Worm (Caenorhabditis elegans) whole organism, L4 larva: Measurements from ENCODE around the gene math-33.
A peak's percentile ranks its signal among the peaks of the same experiment; 100 is the strongest.

Experiments
- ama-1 ChIP-seq: fragments of 150-350 bp; optimal IDR thresholded peaks from 2 replicates; lab custom pipeline; 2014; ENCODE audit warnings: inconsistent platforms, mixed read lengths
- cey-2 ChIP-seq: sonication (generic microtip); optimal IDR thresholded peaks from 3 replicates; lab custom pipeline; 2017; ENCODE audit warnings: missing genetic modification characterization, mild to moderate bottlenecking, missing compliant biosample characterization, antibody characterized with exemption, borderline replicate concordance; ENCODE audit not compliant: insufficient read depth
- dpl-1 ChIP-seq: fragments of 150-350 bp; optimal IDR thresholded peaks from 2 replicates; lab custom pipeline; 2014; ENCODE audit warnings: missing biosample characterization, missing genetic modification reagents, missing genetic modification characterization
- hlh-30 ChIP-seq: sonication (generic microtip); optimal IDR thresholded peaks from 2 replicates; lab custom pipeline; 2017; ENCODE audit warnings: antibody characterized with exemption, mild to moderate bottlenecking, missing genetic modification characterization, missing compliant biosample characterization; ENCODE audit not compliant: insufficient read depth
- jun-1 ChIP-seq: fragments of 150-350 bp; optimal IDR thresholded peaks from 2 replicates; lab custom pipeline; 2014; ENCODE audit warnings: missing biosample characterization, missing genetic modification reagents, missing genetic modification characterization
- lsy-2 ChIP-seq, 2 experiments: fragments of 150-350 bp in 1 of 2; sonication (generic microtip) in 1 of 2; optimal IDR thresholded peaks; 2 replicates each; lab custom pipeline; 2014 to 2017; ENCODE audit warnings: missing biosample characterization in 2 of 2, missing genetic modification characterization in 2 of 2
- madf-5 ChIP-seq, 2 experiments: fragments of 200-800 bp; sonication (Bioruptor generic); IDR thresholded peaks; 2 replicates each; pipeline ENCODE4 v1.3.6; 2022; ENCODE audit warnings: missing compliant biosample characterization in 2 of 2, missing genetic modification characterization in 2 of 2
- nhr-25 ChIP-seq: sonication (generic microtip); optimal IDR thresholded peaks from 2 replicates; lab custom pipeline; 2017; ENCODE audit warnings: missing genetic modification characterization, mild to moderate bottlenecking, missing compliant biosample characterization, antibody characterized with exemption, moderate library complexity, borderline replicate concordance; ENCODE audit not compliant: insufficient read depth
- nhr-28 ChIP-seq: fragments of 150-350 bp; optimal IDR thresholded peaks from 2 replicates; lab custom pipeline; 2014; ENCODE audit warnings: missing biosample characterization, missing genetic modification characterization
- nhr-41 ChIP-seq: fragments of 200-800 bp; sonication (Bioruptor generic); IDR thresholded peaks from 2 replicates; pipeline ENCODE4 v1.3.6; 2022; ENCODE audit warnings: missing genetic modification reagents, missing genetic modification characterization, missing compliant biosample characterization
- nhr-42 ChIP-seq: fragments of 200-800 bp; sonication (Bioruptor generic); IDR thresholded peaks from 2 replicates; pipeline ENCODE4 v1.3.6; 2022; ENCODE audit warnings: missing genetic modification characterization, missing compliant biosample characterization
- nhr-76 ChIP-seq: fragments of 150-350 bp; optimal IDR thresholded peaks from 2 replicates; lab custom pipeline; 2014; ENCODE audit warnings: missing biosample characterization, missing genetic modification characterization
- pha-4 ChIP-seq, 2 experiments: fragments of 150-350 bp in 1 of 2; fragments of 200-800 bp in 1 of 2; sonication (Bioruptor generic) in 1 of 2; IDR thresholded peaks in 1 of 2; optimal IDR thresholded peaks in 1 of 2; 2 replicates each; pipeline versions ENCODE4 v1.3.6 to Lab custom; 2014 to 2022; ENCODE audit warnings: missing genetic modification characterization in 2 of 2, missing genetic modification reagents in 2 of 2, missing biosample characterization in 1 of 2, missing compliant biosample characterization in 1 of 2

DNA sequence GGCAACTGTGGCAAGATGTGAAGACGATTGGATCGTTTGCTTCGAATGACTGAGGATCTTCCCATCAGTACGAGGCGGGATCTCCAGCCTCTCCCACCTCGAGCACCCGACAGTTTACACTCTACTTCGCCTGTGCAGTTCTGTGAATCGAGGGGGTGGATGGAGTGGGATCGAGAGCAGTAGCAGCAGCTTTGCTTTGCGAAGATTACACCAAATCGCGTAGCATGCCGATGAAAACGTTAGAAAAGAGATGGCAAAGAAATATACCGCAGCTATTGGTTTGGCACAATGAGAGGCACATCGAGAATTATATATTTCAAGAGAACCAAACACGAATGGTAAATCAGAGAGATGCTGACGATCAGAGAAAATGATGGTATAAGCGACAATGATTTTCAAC, 39.3 kb upstream of the math-33 start, which contains the start of gene act-3:
- TF ChIP-seq ama-1 (lab: Kevin White, UChicago) (no peak), nhr-25 (tag; lab: Kevin White, UChicago) (no peak), jun-1 (no peak), pha-4 (GFP tag; IDR thresholded peaks at IDR 0.05; lab: Robert Waterston, UW) (peak; percentile 47; the same call in 1 of the 2 replicates), pha-4 (tag; optimal IDR thresholded peaks at IDR 0.05; lab: Kevin White, UChicago) (no peak), madf-5 (GFP tag; IDR thresholded peaks at IDR 0.05; lab: Robert Waterston, UW) (no peak), cey-2 (no peak), lsy-2 (tag; optimal IDR thresholded peaks at IDR 0.05; lab: Kevin White, UChicago) (no peak), nhr-41 (GFP tag; lab: Robert Waterston, UW) (no peak), hlh-30 (tag; lab: Kevin White, UChicago) (no peak), nhr-76 (tag; lab: Kevin White, UChicago) (no peak), nhr-42 (GFP tag; lab: Robert Waterston, UW) (no peak), nhr-28 (tag; lab: Kevin White, UChicago) (peak; percentile 22), dpl-1 (GFP tag; lab: Kevin White, UChicago) (no peak)
